Worm (Caenorhabditis elegans) whole organism, late embryonic: ENCODE measurements around the gene eri-9.

Experiments
- F13H6.1 ChIP-seq: sonication (generic microtip); optimal IDR thresholded peaks from 2 replicates; lab custom pipeline; 2016; ENCODE audit warnings: missing genetic modification characterization, missing compliant biosample characterization
- K02D7.2 ChIP-seq: sonication (generic microtip); optimal IDR thresholded peaks from 2 replicates; lab custom pipeline; 2017; ENCODE audit warnings: mild to moderate bottlenecking, missing genetic modification characterization, missing compliant biosample characterization
- K09A11.1 ChIP-seq: sonication (generic microtip); optimal IDR thresholded peaks from 2 replicates; lab custom pipeline; 2017; ENCODE audit warnings: antibody characterized with exemption, mild to moderate bottlenecking, missing genetic modification characterization, missing compliant biosample characterization; ENCODE audit not compliant: insufficient read depth
- T23F11.4 ChIP-seq: fragments of 200-800 bp; sonication (Bioruptor generic); optimal IDR thresholded peaks from 2 replicates; lab custom pipeline; 2018; ENCODE audit warnings: mild to moderate bottlenecking, missing genetic modification characterization, missing compliant biosample characterization
- ceh-14 ChIP-seq: sonication (generic microtip); optimal IDR thresholded peaks from 2 replicates; lab custom pipeline; 2016; ENCODE audit warnings: missing genotype, missing genetic modification characterization, missing compliant biosample characterization
- ceh-18 ChIP-seq: sonication (generic microtip); optimal IDR thresholded peaks from 2 replicates; lab custom pipeline; 2016; ENCODE audit warnings: missing genetic modification characterization, missing compliant biosample characterization
- ceh-19 ChIP-seq: fragments of 200-800 bp; sonication (Bioruptor generic); optimal IDR thresholded peaks from 2 replicates; lab custom pipeline; 2018; ENCODE audit warnings: mild to moderate bottlenecking, missing genetic modification characterization, missing compliant biosample characterization
- ceh-2 ChIP-seq: sonication (generic microtip); optimal IDR thresholded peaks from 2 replicates; lab custom pipeline; 2016; ENCODE audit warnings: missing genotype, missing genetic modification characterization, missing compliant biosample characterization
- ceh-24 ChIP-seq: sonication (generic microtip); optimal IDR thresholded peaks from 2 replicates; lab custom pipeline; 2016; ENCODE audit warnings: mild to moderate bottlenecking, missing genetic modification characterization, missing compliant biosample characterization
- ceh-30 ChIP-seq: fragments of 150-350 bp; optimal IDR thresholded peaks from 2 replicates; lab custom pipeline; 2014; ENCODE audit warnings: missing biosample characterization, missing genetic modification characterization
- ceh-34 ChIP-seq: sonication (generic microtip); optimal IDR thresholded peaks from 2 replicates; lab custom pipeline; 2016; ENCODE audit warnings: mild to moderate bottlenecking, missing genetic modification characterization, missing compliant biosample characterization
- ceh-45 ChIP-seq: fragments of 200-800 bp; sonication (Bioruptor generic); IDR thresholded peaks from 2 replicates; pipeline ENCODE4 v1.3.6; 2022; ENCODE audit warnings: missing genetic modification reagents, missing genetic modification characterization, missing compliant biosample characterization
- ceh-48 ChIP-seq: sonication (generic microtip); optimal IDR thresholded peaks from 2 replicates; lab custom pipeline; 2016; ENCODE audit warnings: missing genetic modification characterization, inconsistent platforms, missing compliant biosample characterization
- ceh-6 ChIP-seq: fragments of 200-800 bp; sonication (Bioruptor generic); optimal IDR thresholded peaks from 2 replicates; lab custom pipeline; 2018; ENCODE audit warnings: mild to moderate bottlenecking, missing genetic modification characterization, missing compliant biosample characterization
- dmd-4 ChIP-seq: sonication (generic microtip); optimal IDR thresholded peaks from 2 replicates; lab custom pipeline; 2016; ENCODE audit warnings: borderline replicate concordance, missing genetic modification characterization, missing compliant biosample characterization
- elt-2 ChIP-seq: sonication (generic microtip); optimal IDR thresholded peaks from 2 replicates; lab custom pipeline; 2016; ENCODE audit warnings: missing genetic modification reagents, missing genetic modification characterization, missing compliant biosample characterization
- elt-4 ChIP-seq: sonication (generic microtip); optimal IDR thresholded peaks from 2 replicates; lab custom pipeline; 2016; ENCODE audit warnings: missing genetic modification characterization, missing compliant biosample characterization
- ets-4 ChIP-seq: sonication (generic microtip); optimal IDR thresholded peaks from 2 replicates; lab custom pipeline; 2016; ENCODE audit warnings: missing genetic modification characterization, missing compliant biosample characterization
- fax-1 ChIP-seq: sonication (generic microtip); optimal IDR thresholded peaks from 2 replicates; lab custom pipeline; 2016; ENCODE audit warnings: missing genotype, missing genetic modification characterization, missing compliant biosample characterization
- fkh-6 ChIP-seq: sonication (generic microtip); optimal IDR thresholded peaks from 2 replicates; lab custom pipeline; 2016; ENCODE audit warnings: missing genetic modification characterization, missing compliant biosample characterization
- gmeb-2 ChIP-seq: sonication (generic microtip); optimal IDR thresholded peaks from 2 replicates; lab custom pipeline; 2016; ENCODE audit warnings: missing genetic modification characterization, inconsistent platforms, missing compliant biosample characterization
- hlh-30 ChIP-seq: sonication (generic microtip); optimal IDR thresholded peaks from 2 replicates; lab custom pipeline; 2017; ENCODE audit warnings: antibody characterized with exemption, missing genetic modification characterization, missing compliant biosample characterization; ENCODE audit not compliant: insufficient read depth
- hlh-6 ChIP-seq: sonication (generic microtip); optimal IDR thresholded peaks from 2 replicates; lab custom pipeline; 2016; ENCODE audit warnings: missing genotype, missing genetic modification characterization, missing compliant biosample characterization
- hlh-8 ChIP-seq: sonication (generic microtip); optimal IDR thresholded peaks from 2 replicates; lab custom pipeline; 2016; ENCODE audit warnings: missing genotype, missing genetic modification characterization, missing compliant biosample characterization
- lim-6 ChIP-seq: sonication (generic microtip); optimal IDR thresholded peaks from 2 replicates; lab custom pipeline; 2016; ENCODE audit warnings: missing genetic modification characterization, missing compliant biosample characterization
- mec-3 ChIP-seq: sonication (generic microtip); optimal IDR thresholded peaks from 2 replicates; lab custom pipeline; 2016; ENCODE audit warnings: borderline replicate concordance, missing genetic modification characterization, missing compliant biosample characterization
- nhr-232 ChIP-seq: sonication (generic microtip); optimal IDR thresholded peaks from 2 replicates; lab custom pipeline; 2016; ENCODE audit warnings: missing genetic modification characterization, missing compliant biosample characterization
- npax-4 ChIP-seq: sonication (generic microtip); optimal IDR thresholded peaks from 2 replicates; lab custom pipeline; 2016; ENCODE audit warnings: missing genetic modification characterization, missing compliant biosample characterization
- odd-2 ChIP-seq: sonication (generic microtip); optimal IDR thresholded peaks from 2 replicates; lab custom pipeline; 2017; ENCODE audit warnings: antibody characterized with exemption, mild to moderate bottlenecking, missing genetic modification characterization, missing compliant biosample characterization
- pha-2 ChIP-seq: sonication (generic microtip); optimal IDR thresholded peaks from 2 replicates; lab custom pipeline; 2017; ENCODE audit warnings: mild to moderate bottlenecking, missing genetic modification characterization, missing compliant biosample characterization
- pha-4 ChIP-seq: fragments of 150-350 bp; optimal IDR thresholded peaks from 2 replicates; lab custom pipeline; 2018; ENCODE audit warnings: missing biosample characterization, missing genetic modification reagents, missing genetic modification characterization
- rnt-1 ChIP-seq: sonication (generic microtip); optimal IDR thresholded peaks from 2 replicates; lab custom pipeline; 2016; ENCODE audit warnings: missing genetic modification characterization, missing compliant biosample characterization
- sox-2 ChIP-seq: fragments of 200-800 bp; sonication (Bioruptor generic); IDR thresholded peaks from 2 replicates; pipeline ENCODE4 v1.3.6; 2022; ENCODE audit warnings: missing genetic modification reagents, missing genetic modification characterization, missing compliant biosample characterization
- sox-4 ChIP-seq: sonication (generic microtip); optimal IDR thresholded peaks from 2 replicates; lab custom pipeline; 2017; ENCODE audit warnings: mild to moderate bottlenecking, missing genetic modification characterization, inconsistent platforms, missing compliant biosample characterization
- tbx-2 ChIP-seq: sonication (generic microtip); optimal IDR thresholded peaks from 2 replicates; lab custom pipeline; 2016; ENCODE audit warnings: missing genetic modification characterization, missing compliant biosample characterization
- tbx-7 ChIP-seq: sonication (generic microtip); optimal IDR thresholded peaks from 2 replicates; lab custom pipeline; 2016; ENCODE audit warnings: missing genotype, missing genetic modification characterization, missing compliant biosample characterization
- unc-42 ChIP-seq: sonication (generic microtip); optimal IDR thresholded peaks from 2 replicates; lab custom pipeline; 2016; ENCODE audit warnings: missing genotype, missing genetic modification characterization, missing compliant biosample characterization
- unc-86 ChIP-seq: sonication (generic microtip); optimal IDR thresholded peaks from 2 replicates; lab custom pipeline; 2016; ENCODE audit warnings: missing genetic modification characterization, missing compliant biosample characterization
- ztf-16 ChIP-seq: sonication (generic microtip); optimal IDR thresholded peaks from 2 replicates; lab custom pipeline; 2017; ENCODE audit warnings: missing genetic modification characterization, missing compliant biosample characterization

eri-9 gene

ce11 chrIII:4932203-4932699, at the start of gene eri-9, which contains the start of gene C26E6.12:
TSS of gene eri-9 (plus strand) at chrIII:4932450.
TSS of gene C26E6.12 (minus strand) at chrIII:4932253.
- TF ChIP-seq elt-2 (tag; lab: Kevin White, UChicago) (no peak), gmeb-2 (tag; lab: Kevin White, UChicago) (no peak), unc-86 (no peak), fax-1 (no peak), sox-4 (tag; lab: Kevin White, UChicago) (no peak), fkh-6 (tag; lab: Kevin White, UChicago) (no peak), elt-4 (tag; lab: Kevin White, UChicago) (no peak), ceh-18 (tag; lab: Kevin White, UChicago) (no peak), sox-2 (no peak), pha-2 (tag; lab: Kevin White, UChicago) (no peak), K02D7.2 (tag; lab: Kevin White, UChicago) (no peak), ceh-30 (tag; lab: Kevin White, UChicago) (no peak), ceh-48 (no peak), ceh-14 (tag; lab: Kevin White, UChicago) (no peak), ztf-16 (tag; lab: Kevin White, UChicago) (no peak), ceh-2 (tag; lab: Kevin White, UChicago) (no peak), tbx-7 (no peak), npax-4 (tag; lab: Kevin White, UChicago) (no peak)

- TF ChIP-seq ceh-19 (GFP tag; lab: Kevin White, UChicago) (no peak), mec-3 (no peak), hlh-6 (tag; lab: Kevin White, UChicago) (no peak), pha-4 (no peak), ceh-30 (tag; lab: Kevin White, UChicago) (no peak), hlh-8 (tag; lab: Kevin White, UChicago) (no peak), tbx-2 (tag; lab: Kevin White, UChicago) (no peak), dmd-4 (tag; lab: Kevin White, UChicago) (no peak), elt-2 (tag; lab: Kevin White, UChicago) (no peak), elt-4 (tag; lab: Kevin White, UChicago) (no peak), odd-2 (tag; lab: Kevin White, UChicago) (no peak), unc-42 (tag; lab: Kevin White, UChicago) (no peak), nhr-232 (tag; lab: Kevin White, UChicago) (no peak), hlh-30 (tag; lab: Kevin White, UChicago) (no peak), npax-4 (tag; lab: Kevin White, UChicago) (no peak)
- TF ChIP-seq, all 69 proteins: peak for 0
These were observed 48.8 kb upstream of the eri-9 start, which contains the start of gene clec-5 for ce11 chrIII:4883429-4883828. TSS of gene clec-5 (minus strand) at chrIII:4883606.

DNA sequence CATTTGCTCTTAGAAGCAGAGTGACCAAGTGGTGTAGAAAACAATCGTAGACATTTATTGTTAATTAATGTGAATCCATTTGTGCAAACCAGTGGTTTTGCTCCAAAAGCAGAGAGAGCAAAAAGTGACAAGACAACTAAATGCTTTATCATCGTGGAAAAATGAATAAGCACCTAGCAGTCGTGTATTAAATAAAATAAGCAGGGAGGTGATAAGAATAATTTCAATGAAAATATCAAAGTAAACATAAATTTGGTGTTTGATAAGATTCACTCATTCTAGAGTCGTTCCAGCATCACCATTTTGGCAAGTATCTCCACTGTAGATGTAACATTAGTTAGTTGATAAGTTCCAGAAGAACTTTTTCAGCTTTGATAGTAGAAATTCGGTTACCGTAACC, 45.0 kb upstream of the eri-9 start, which contains the start of gene clec-6:
Gene clec-6, minus strand, starts transcription at position 154 of the 400 bp plus-strand sequence.
- TF ChIP-seq pha-4 (no peak), ceh-34 (tag; lab: Kevin White, UChicago) (no peak), lim-6 (tag; lab: Kevin White, UChicago) (no peak), F13H6.1 (tag; lab: Kevin White, UChicago) (no peak), ceh-2 (tag; lab: Kevin White, UChicago) (no peak), sox-2 (no peak), ceh-6 (no peak), K02D7.2 (tag; lab: Kevin White, UChicago) (no peak), ceh-24 (tag; lab: Kevin White, UChicago) (no peak), ets-4 (tag; lab: Kevin White, UChicago) (no peak), rnt-1 (tag; lab: Kevin White, UChicago) (no peak), ceh-30 (tag; lab: Kevin White, UChicago) (no peak), T23F11.4 (GFP tag; lab: Kevin White, UChicago) (no peak), elt-4 (tag; lab: Kevin White, UChicago) (no peak), K09A11.1 (no peak), ceh-45 (GFP tag; lab: Robert Waterston, UW) (no peak), ceh-18 (tag; lab: Kevin White, UChicago) (no peak)
